Fruit fly (Drosophila melanogaster): ENCODE results near the gene CG5958.

The CG5958 gene

DNA sequence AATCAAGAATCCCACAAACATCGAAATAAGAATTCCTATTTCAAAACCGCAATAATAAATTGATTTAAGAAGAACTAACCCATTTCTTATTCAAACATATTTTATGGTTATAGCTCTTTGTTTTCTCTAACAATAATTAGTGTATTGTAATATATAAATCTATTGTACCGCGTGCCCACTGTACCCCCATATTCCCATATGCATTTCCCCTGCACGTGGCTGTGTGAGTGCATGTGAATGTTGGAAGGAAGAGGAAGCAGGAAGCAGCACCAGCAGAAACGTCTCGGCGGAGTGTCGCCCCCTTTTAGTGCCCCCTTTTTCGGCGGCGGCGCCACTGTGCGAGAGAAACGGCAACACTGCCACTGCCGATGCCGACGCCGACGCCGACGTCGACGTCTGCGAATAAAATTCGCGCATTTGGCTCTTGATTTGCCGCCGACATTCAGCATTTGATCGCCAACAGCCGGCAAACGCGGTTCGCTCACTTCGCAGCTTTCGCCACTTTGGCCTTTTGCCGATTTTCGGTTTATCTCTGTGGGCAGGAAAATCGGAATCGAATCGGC lies 9.9 kb downstream of the CG5958 start (continued):
- TF ChIP-seq CG10274 (GFP tag; optimal IDR thresholded peaks at IDR 0.05) (no peak), cas (GFP tag; IDR thresholded peaks at IDR 0.05) (no peak), cg (GFP tag; optimal IDR thresholded peaks at IDR 0.05) (no peak), CG13775 (GFP tag; optimal IDR thresholded peaks at IDR 0.05) (peak; percentile 34), CG34376 (GFP tag; optimal IDR thresholded peaks at IDR 0.05) (peak; percentile 13), vnd (GFP tag; IDR thresholded peaks at IDR 0.05; ENCODE audit: partially characterized antibody) (no peak), CG6813 (GFP tag; optimal IDR thresholded peaks at IDR 0.05) (no peak), H15 (GFP tag; IDR thresholded peaks at IDR 0.05) (no peak), CG10321 (GFP tag; IDR thresholded peaks at IDR 0.05) (peak; percentile 20; the same call in 1 of the 2 replicates), nerfin-2 (GFP tag; IDR thresholded peaks at IDR 0.05; ENCODE audit: partially characterized antibody) (no peak), CG6765 (GFP tag; optimal IDR thresholded peaks at IDR 0.05) (no peak), HLHmδ (GFP tag; optimal IDR thresholded peaks at IDR 0.05) (peak; percentile 55), Dip3 (GFP tag; optimal IDR thresholded peaks at IDR 0.05) (peak; percentile 61), CG8290 (GFP tag; optimal IDR thresholded peaks at IDR 0.05) (no peak), CG8290 (tag; optimal IDR thresholded peaks at IDR 0.05) (peak in 1 of 2 experiments; percentile 62), yki (optimal IDR thresholded peaks at IDR 0.05) (no peak), dm (GFP tag; optimal IDR thresholded peaks at IDR 0.05) (peak; percentile 38), chinmo (GFP tag; IDR thresholded peaks at IDR 0.05; ENCODE audit: partially characterized antibody) (no peak), kay (GFP tag; optimal IDR thresholded peaks at IDR 0.05) (no peak), odd (GFP tag; optimal IDR thresholded peaks at IDR 0.05) (no peak), CG12104 (GFP tag; optimal IDR thresholded peaks at IDR 0.05) (no peak), Doc2 (GFP tag; IDR thresholded peaks at IDR 0.05) (no peak), CG2129 (GFP tag; IDR thresholded peaks at IDR 0.05; ENCODE audit: partially characterized antibody) (no peak), sisA (GFP tag; IDR thresholded peaks at IDR 0.05) (peak; percentile 53), CG17912 (GFP tag; optimal IDR thresholded peaks at IDR 0.05) (no peak), CG32772 (GFP tag; IDR thresholded peaks at IDR 0.05) (peak; percentile 54), CrebB (tag; optimal IDR thresholded peaks at IDR 0.05) (no peak), E2f2 (GFP tag; IDR thresholded peaks at IDR 0.05) (0 out of 2 replicates have a peak, but pooled peaks have one; percentile 15), CG3163 (GFP tag; optimal IDR thresholded peaks at IDR 0.05) (no peak), CG2678 (tag; optimal IDR thresholded peaks at IDR 0.05) (peak; percentile 23), gsb (GFP tag; IDR thresholded peaks at IDR 0.05) (0 out of 2 replicates have a peak, but pooled peaks have one; percentile 36), NC2β (GFP tag; optimal IDR thresholded peaks at IDR 0.05) (no peak), CG1529 (GFP tag; optimal IDR thresholded peaks at IDR 0.05) (no peak), CG8281 (tag; optimal IDR thresholded peaks at IDR 0.05) (no peak), Mes4 (GFP tag; optimal IDR thresholded peaks at IDR 0.05) (no peak), Hand (GFP tag; optimal IDR thresholded peaks at IDR 0.05) (peak; percentile 11), zen2 (GFP tag; IDR thresholded peaks at IDR 0.05; ENCODE audit: partially characterized antibody) (no peak), CG15514 (GFP tag; optimal IDR thresholded peaks at IDR 0.05) (peak; percentile 8), Sin3A (optimal IDR thresholded peaks at IDR 0.05) (no peak), H2.0 (GFP tag; IDR thresholded peaks at IDR 0.05) (no peak), CG8089 (GFP tag; optimal IDR thresholded peaks at IDR 0.05) (no peak), sens (GFP tag) (peak; percentile 19), Mad (GFP tag; optimal IDR thresholded peaks at IDR 0.05) (no peak), trh (GFP tag; optimal IDR thresholded peaks at IDR 0.05) (no peak), Hmx (GFP tag; optimal IDR thresholded peaks at IDR 0.05) (no peak), NK7.1 (GFP tag; optimal IDR thresholded peaks at IDR 0.05) (peak; percentile 23), Fer2 (tag; optimal IDR thresholded peaks at IDR 0.05) (no peak), dmrt11E (tag; optimal IDR thresholded peaks at IDR 0.05) (peak; percentile 10), emc (GFP tag; optimal IDR thresholded peaks at IDR 0.05) (no peak), eve (GFP tag; optimal IDR thresholded peaks at IDR 0.05) (no peak), CG17359 (tag; optimal IDR thresholded peaks at IDR 0.05) (peak; percentile 20), ash1 (GFP tag; optimal IDR thresholded peaks at IDR 0.05) (no peak)
